Fruit fly (Drosophila melanogaster): ENCODE results near the gene Adgf-B.
A peak's percentile ranks its signal among the peaks of the same experiment; 100 is the strongest.

The Adgf-B gene

dm6 chr3L:17746760-17747159 lies 3.6 kb downstream of the Adgf-B start, which contains the start of gene CG6034:
Gene CG6034 (minus strand): TSS chr3L:17746860.
- TF ChIP-seq spab (GFP tag; optimal IDR thresholded peaks at IDR 0.05) (no peak), pdm3 (GFP tag; optimal IDR thresholded peaks at IDR 0.05) (no peak), CG8319 (GFP tag; optimal IDR thresholded peaks at IDR 0.05) (no peak), topi (GFP tag; optimal IDR thresholded peaks at IDR 0.05) (no peak), achi (GFP tag; optimal IDR thresholded peaks at IDR 0.05) (no peak), lz (GFP tag; optimal IDR thresholded peaks at IDR 0.05) (no peak), CG4318 (GFP tag; optimal IDR thresholded peaks at IDR 0.05) (no peak), CG11902 (GFP tag; optimal IDR thresholded peaks at IDR 0.05) (no peak), CG6276 (GFP tag; optimal IDR thresholded peaks at IDR 0.05) (no peak), CG32006 (GFP tag; optimal IDR thresholded peaks at IDR 0.05) (no peak), CG6792 (GFP tag; optimal IDR thresholded peaks at IDR 0.05) (no peak), ss (GFP tag; optimal IDR thresholded peaks at IDR 0.05) (no peak), acj6 (GFP tag; optimal IDR thresholded peaks at IDR 0.05) (no peak), CG6163 (GFP tag; IDR thresholded peaks at IDR 0.05) (no peak)

DNA sequence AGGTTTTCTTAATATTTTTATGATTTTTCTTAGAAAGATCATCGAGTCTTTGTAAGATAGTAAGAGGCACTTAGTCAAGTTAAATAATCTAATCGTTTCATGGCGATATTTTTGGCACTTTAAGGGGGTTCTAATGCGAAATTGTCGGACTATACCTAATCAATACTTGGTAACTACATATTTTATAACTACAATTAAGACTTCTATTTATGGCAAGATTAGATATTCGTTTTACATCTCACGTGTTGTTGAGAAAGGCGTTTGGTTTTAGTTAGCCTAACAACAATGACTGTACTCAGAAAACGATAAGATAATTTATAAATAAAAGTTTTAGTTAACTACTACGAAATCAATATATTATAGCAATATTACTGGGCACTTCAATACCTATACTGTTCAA lies 7.9 kb downstream of the Adgf-B start:
- TF ChIP-seq Sox14 (GFP tag; optimal IDR thresholded peaks at IDR 0.05) (no peak), svp (GFP tag) (peak; percentile 5)

DNA sequence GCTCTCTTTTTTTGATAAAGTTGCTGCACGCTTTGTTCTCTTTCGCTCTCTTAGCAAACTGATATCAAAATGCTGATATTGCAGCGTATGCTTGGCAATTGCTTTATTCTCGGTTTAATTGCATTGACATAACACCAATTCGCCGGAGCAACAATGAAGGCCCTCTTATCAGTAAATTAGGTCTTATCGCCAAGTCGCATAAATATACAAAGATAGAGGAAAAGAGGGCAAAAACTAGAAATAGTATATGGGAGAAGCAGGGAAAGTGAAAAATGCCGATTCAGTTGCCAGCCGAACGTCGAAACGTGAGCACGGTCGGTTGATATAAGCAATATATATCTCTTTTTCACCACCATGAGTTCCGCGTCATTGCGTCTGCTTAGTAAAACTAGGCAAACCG lies 9.9 kb downstream of the Adgf-B start, which contains the start of gene CG7460:
Gene CG7460, plus strand, starts transcription at position 70 of the 400 bp plus-strand sequence.
- TF ChIP-seq fkh (GFP tag; optimal IDR thresholded peaks at IDR 0.05) (peak; percentile 49), svp (GFP tag) (peak; percentile 61), CG6808 (GFP tag; optimal IDR thresholded peaks at IDR 0.05) (no peak), CG34406 (GFP tag; optimal IDR thresholded peaks at IDR 0.05) (no peak), Sox14 (GFP tag; optimal IDR thresholded peaks at IDR 0.05) (peak; percentile 6), CG16779 (tag; optimal IDR thresholded peaks at IDR 0.05) (peak; percentile 22), fd59A (GFP tag; optimal IDR thresholded peaks at IDR 0.05) (no peak), Eip93F (GFP tag; optimal IDR thresholded peaks at IDR 0.05) (no peak), Eip78C (GFP tag) (peak; percentile 63), dsx (GFP tag; optimal IDR thresholded peaks at IDR 0.05; ENCODE audit: poor library complexity, severe bottlenecking) (peak; percentile 59), vri (GFP tag; optimal IDR thresholded peaks at IDR 0.05) (peak; percentile 94)

- TF ChIP-seq Met (GFP tag; optimal IDR thresholded peaks at IDR 0.05), result no peak
- no peak for TF ChIP-seq CG1621 (tag; optimal IDR thresholded peaks at IDR 0.05)
- TF ChIP-seq Lpt (GFP tag; optimal IDR thresholded peaks at IDR 0.05), result no peak
- TF ChIP-seq CG6276 (GFP tag; optimal IDR thresholded peaks at IDR 0.05), result no peak
- no peak for TF ChIP-seq net (GFP tag; optimal IDR thresholded peaks at IDR 0.05)
- TF ChIP-seq topi (GFP tag; optimal IDR thresholded peaks at IDR 0.05), result no peak
- TF ChIP-seq CG4318 (GFP tag; optimal IDR thresholded peaks at IDR 0.05), result no peak
- no peak for TF ChIP-seq Hr4 (GFP tag; optimal IDR thresholded peaks at IDR 0.05)
Measured at dm6 chr3L:17739627-17740026, 10.8 kb downstream of the Adgf-B start.

DNA sequence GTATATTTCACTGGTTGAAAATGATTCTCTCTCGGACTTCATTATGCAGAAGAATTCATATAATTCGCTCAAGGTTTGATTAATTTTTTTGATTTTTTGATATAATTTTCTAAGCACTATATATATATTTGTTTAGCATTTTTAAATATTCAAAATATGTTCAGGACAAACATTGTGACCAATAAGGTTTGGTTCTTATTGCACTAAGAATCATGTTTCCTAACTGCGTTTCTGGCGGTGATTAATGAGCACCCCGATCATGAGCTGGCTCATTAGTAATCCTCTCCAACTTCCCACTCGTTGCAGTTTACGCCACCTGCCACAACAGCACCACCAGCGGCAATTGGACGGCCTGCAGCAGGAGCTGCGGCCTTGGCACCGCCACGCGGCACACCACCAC lies 21.1 kb downstream of the Adgf-B start, which contains the start of gene CG6052:
Gene CG6052, minus strand, starts transcription at position 101 of the 400 bp plus-strand sequence.
- TF ChIP-seq Met (GFP tag; optimal IDR thresholded peaks at IDR 0.05), result no peak
- no peak for TF ChIP-seq CG6792 (GFP tag; optimal IDR thresholded peaks at IDR 0.05)
- no peak for TF ChIP-seq CG8319 (GFP tag; optimal IDR thresholded peaks at IDR 0.05)
- no peak for TF ChIP-seq fd59A (GFP tag; optimal IDR thresholded peaks at IDR 0.05)
- TF ChIP-seq CG6276 (GFP tag; optimal IDR thresholded peaks at IDR 0.05), result no peak
- TF ChIP-seq eg (GFP tag; IDR thresholded peaks at IDR 0.05), result no peak
- TF ChIP-seq OdsH (GFP tag; optimal IDR thresholded peaks at IDR 0.05), result no peak
- no peak for TF ChIP-seq CG34406 (GFP tag; optimal IDR thresholded peaks at IDR 0.05)
- TF ChIP-seq dsx (GFP tag; optimal IDR thresholded peaks at IDR 0.05; ENCODE audit: poor library complexity, severe bottlenecking), result no peak

Data from whole organism, prepupa.